Worm (Caenorhabditis elegans): ENCODE results near the gene C46A5.4.
A peak's percentile ranks its signal among the peaks of the same experiment; 100 is the strongest.

C46A5.4 gene

DNA sequence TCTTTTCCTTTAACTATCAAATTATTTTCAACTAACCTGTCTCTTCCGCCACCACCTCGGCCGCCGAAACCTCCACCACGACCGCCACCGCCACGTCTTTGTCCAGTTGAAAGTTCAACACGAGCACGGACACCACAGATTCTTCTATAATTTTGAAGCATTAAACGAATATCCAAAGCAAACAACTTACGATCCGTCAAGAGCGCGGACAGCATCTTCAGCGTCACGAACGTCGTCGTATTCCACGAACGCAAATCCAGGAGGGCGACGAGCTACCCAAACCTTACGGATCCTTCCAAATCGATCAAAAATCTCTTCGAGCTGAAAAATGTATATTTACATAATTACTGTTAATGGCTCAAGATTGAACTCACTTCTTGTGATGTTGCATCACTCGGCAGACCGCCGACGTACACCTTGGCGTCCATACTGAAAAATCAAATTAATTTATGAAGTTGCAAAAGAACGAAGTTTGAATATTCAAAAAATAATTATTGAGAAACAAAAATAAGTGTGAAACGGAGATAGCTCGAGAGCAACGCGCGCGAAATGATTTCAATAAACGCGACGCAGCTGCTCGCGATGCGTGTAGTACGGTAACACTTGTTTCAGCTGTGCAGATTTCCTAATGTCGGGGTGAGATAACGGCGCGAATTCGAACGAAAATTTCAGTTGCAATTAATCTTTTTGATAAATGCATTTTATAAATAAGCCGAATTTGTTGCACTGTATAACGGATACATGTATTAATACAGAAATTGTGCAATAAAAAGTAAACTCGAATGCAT is 33.9 kb upstream of the C46A5.4 start, which contains the start of gene rsp-6 (continued):
- TF ChIP-seq ces-1 (GFP tag; optimal IDR thresholded peaks at IDR 0.05) (no peak), nhr-76 (tag; optimal IDR thresholded peaks at IDR 0.05) (no peak), snpc-4 (tag; optimal IDR thresholded peaks at IDR 0.05) (peak; percentile 10), hpl-2 (GFP tag; optimal IDR thresholded peaks at IDR 0.05) (no peak), elt-3 (tag; optimal IDR thresholded peaks at IDR 0.05) (peak in 2 of 6 experiments; percentile 9 to 72), egl-13 (tag; optimal IDR thresholded peaks at IDR 0.05) (peak; percentile 69), lin-13 (GFP tag; optimal IDR thresholded peaks at IDR 0.05) (peak; percentile 83), zag-1 (tag; optimal IDR thresholded peaks at IDR 0.05) (no peak), unc-62 (GFP tag; optimal IDR thresholded peaks at IDR 0.05) (no peak), rnt-1 (tag; optimal IDR thresholded peaks at IDR 0.05) (peak; percentile 81), C04F5.9 (tag; optimal IDR thresholded peaks at IDR 0.05) (peak; percentile 46), lir-3 (tag; optimal IDR thresholded peaks at IDR 0.05; ENCODE audit: poor library complexity) (peak; percentile 55), ceh-82 (tag; optimal IDR thresholded peaks at IDR 0.05) (peak; percentile 72 to 94 (median 78)), nhr-11 (tag; optimal IDR thresholded peaks at IDR 0.05) (peak; percentile 23), hlh-4 (tag; optimal IDR thresholded peaks at IDR 0.05) (no peak), nhr-28 (tag; optimal IDR thresholded peaks at IDR 0.05) (no peak), fos-1 (tag; optimal IDR thresholded peaks at IDR 0.05) (peak; percentile 82), tbx-2 (tag; optimal IDR thresholded peaks at IDR 0.05) (peak; percentile 88), fkh-8 (tag; optimal IDR thresholded peaks at IDR 0.05) (peak; percentile 79), aha-1 (tag; optimal IDR thresholded peaks at IDR 0.05) (peak; percentile 5), swsn-7 (tag; optimal IDR thresholded peaks at IDR 0.05) (peak; percentile 84), unc-98 (GFP tag; IDR thresholded peaks at IDR 0.05) (no peak), xbp-1 (tag; optimal IDR thresholded peaks at IDR 0.05) (peak; percentile 87), F16B12.6 (tag; optimal IDR thresholded peaks at IDR 0.05) (peak; percentile 69), nhr-71 (tag; optimal IDR thresholded peaks at IDR 0.05) (peak; percentile 92), snu-23 (GFP tag; optimal IDR thresholded peaks at IDR 0.05) (peak; percentile 92), egl-27 (tag; optimal IDR thresholded peaks at IDR 0.05) (no peak), nhr-19 (GFP tag; conservative IDR thresholded peaks at IDR 0.05) (peak; percentile 79), mef-2 (tag; optimal IDR thresholded peaks at IDR 0.05) (peak; percentile 54), vab-15 (tag; optimal IDR thresholded peaks at IDR 0.05) (peak; percentile 90)

ce11 chrIV:7790151-7790691 is 33.1 kb upstream of the C46A5.4 start:
- no peak for TF ChIP-seq efl-1 (optimal IDR thresholded peaks at IDR 0.05)
- peak in 1 of 2 experiments; percentile 72 for TF ChIP-seq efl-1 (GFP tag; optimal IDR thresholded peaks at IDR 0.05 in 1 of 2)
- no peak for TF ChIP-seq elt-2 (tag; optimal IDR thresholded peaks at IDR 0.05)

DNA sequence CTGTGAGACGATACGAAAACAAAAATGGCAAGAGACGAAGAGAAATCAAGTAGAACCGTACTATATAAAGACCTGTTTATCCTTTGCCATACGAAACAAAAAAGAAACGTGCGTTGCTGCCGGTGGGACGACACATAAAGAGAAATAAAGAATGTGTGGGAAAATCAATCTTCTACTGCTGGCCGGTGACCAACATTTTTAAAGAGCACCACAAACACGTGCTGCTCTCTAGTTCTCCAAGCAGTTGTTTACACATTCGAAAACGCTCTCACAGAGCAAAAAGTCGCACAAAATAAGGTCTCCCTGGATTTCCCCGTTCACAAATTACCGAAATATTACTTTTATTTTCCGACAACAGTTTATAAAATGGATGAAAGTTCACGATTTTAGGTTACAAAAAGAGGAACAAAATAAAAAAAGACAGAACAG is 32.4 kb upstream of the C46A5.4 start, which contains the start of gene imp-3:
Gene imp-3 (minus strand): TSS at position 93 of the 429 bp plus-strand sequence.
- TF ChIP-seq ceh-88 (GFP tag; IDR thresholded peaks at IDR 0.05) = 0 out of 2 replicates have a peak, but pooled peaks have one; percentile 11
- no peak for TF ChIP-seq lin-15B (tag; optimal IDR thresholded peaks at IDR 0.05)
- no peak for TF ChIP-seq ets-5 (GFP tag; IDR thresholded peaks at IDR 0.05)
- no peak for TF ChIP-seq isw-1 (GFP tag; IDR thresholded peaks at IDR 0.05)
- peak; percentile 58 for TF ChIP-seq nhr-90 (tag; optimal IDR thresholded peaks at IDR 0.05; ENCODE audit: poor library complexity)
- no peak for TF ChIP-seq sup-37 (GFP tag; optimal IDR thresholded peaks at IDR 0.05)
- TF ChIP-seq zip-4 (GFP tag; optimal IDR thresholded peaks at IDR 0.05) = no peak
- TF ChIP-seq rnt-1 (tag; optimal IDR thresholded peaks at IDR 0.05) = peak; percentile 31
- TF ChIP-seq C34B4.2 (tag; optimal IDR thresholded peaks at IDR 0.05) = no peak
- peak; percentile 32 for TF ChIP-seq unc-130 (tag; optimal IDR thresholded peaks at IDR 0.05)
- TF ChIP-seq snu-23 (GFP tag; optimal IDR thresholded peaks at IDR 0.05) = peak; percentile 57
- peak; percentile 66 for TF ChIP-seq nhr-47 (tag; optimal IDR thresholded peaks at IDR 0.05)
- TF ChIP-seq hlh-4 (tag; optimal IDR thresholded peaks at IDR 0.05) = no peak
- TF ChIP-seq efl-1 (optimal IDR thresholded peaks at IDR 0.05) = peak; percentile 26 to 42
- peak; percentile 21 to 95 for TF ChIP-seq efl-1 (GFP tag; optimal IDR thresholded peaks at IDR 0.05 in 1 of 2)
- TF ChIP-seq aha-1 (tag; optimal IDR thresholded peaks at IDR 0.05) = no peak
- TF ChIP-seq hlh-17 (GFP tag; optimal IDR thresholded peaks at IDR 0.05; ENCODE audit: borderline replicate concordance) = no peak
- no peak for TF ChIP-seq fkh-4 (tag; optimal IDR thresholded peaks at IDR 0.05; ENCODE audit: borderline replicate concordance)
- peak; percentile 37 for TF ChIP-seq tbx-2 (tag; optimal IDR thresholded peaks at IDR 0.05)
- TF ChIP-seq ces-1 (GFP tag; optimal IDR thresholded peaks at IDR 0.05) = no peak
- TF ChIP-seq mep-1 (tag; optimal IDR thresholded peaks at IDR 0.05) = no peak
- peak; percentile 18 for TF ChIP-seq irx-1 (tag; optimal IDR thresholded peaks at IDR 0.05)
- peak in 2 of 3 experiments; percentile 31 to 41 for TF ChIP-seq dpl-1 (GFP tag; optimal IDR thresholded peaks at IDR 0.05)
